Worm (Caenorhabditis elegans): ENCODE measurements around the gene srlf-18.

srlf-18 gene

ce11 chrIV:11105724-11106123 lies 4.4 kb upstream of the srlf-18 start, which contains the start of gene srlf-24:
TSS of gene srlf-24 (minus strand) at chrIV:11105824.
- TF ChIP-seq dsc-1 (tag; optimal IDR thresholded peaks at IDR 0.05) (no peak), fkh-4 (tag; optimal IDR thresholded peaks at IDR 0.05; ENCODE audit: borderline replicate concordance) (no peak), lin-39 (tag; optimal IDR thresholded peaks at IDR 0.05) (no peak), efl-1 (optimal IDR thresholded peaks at IDR 0.05) (no peak), efl-1 (GFP tag; optimal IDR thresholded peaks at IDR 0.05 in 1 of 2) (peak in 1 of 2 experiments; percentile 51), nhr-77 (tag; optimal IDR thresholded peaks at IDR 0.05) (no peak), tlp-1 (tag; optimal IDR thresholded peaks at IDR 0.05) (no peak)

- TF ChIP-seq pqm-1 (tag; optimal IDR thresholded peaks at IDR 0.05) = no peak
- TF ChIP-seq nhr-85 (tag) = peak; percentile 61
These were observed 2.2 kb upstream of the srlf-18 start for ce11 chrIV:11103501-11103900.

ce11 chrIV:11102608-11103007 lies 1.3 kb upstream of the srlf-18 start, which contains the start of gene srlf-17:
TSS of gene srlf-17 (minus strand) at chrIV:11102708.
- TF ChIP-seq nhr-237 (tag; optimal IDR thresholded peaks at IDR 0.05) = no peak
- TF ChIP-seq nhr-76 (tag; optimal IDR thresholded peaks at IDR 0.05) = no peak
- no peak for TF ChIP-seq tbx-2 (tag; optimal IDR thresholded peaks at IDR 0.05)
- TF ChIP-seq nhr-11 (tag; optimal IDR thresholded peaks at IDR 0.05) = no peak
- TF ChIP-seq ceh-8 (GFP tag; optimal IDR thresholded peaks at IDR 0.05) = no peak
- TF ChIP-seq lin-13 (GFP tag; optimal IDR thresholded peaks at IDR 0.05) = no peak
- no peak for TF ChIP-seq nhr-90 (tag; optimal IDR thresholded peaks at IDR 0.05; ENCODE audit: poor library complexity)
- no peak for TF ChIP-seq pag-3 (tag; optimal IDR thresholded peaks at IDR 0.05; ENCODE audit: borderline replicate concordance, insufficient read depth)
- TF ChIP-seq sox-4 (tag; optimal IDR thresholded peaks at IDR 0.05) = no peak
- TF ChIP-seq lsy-2 (tag; optimal IDR thresholded peaks at IDR 0.05) = no peak

ce11 chrIV:11100271-11100670 lies 1.0 kb downstream of the srlf-18 start, which contains the start of gene str-3:
TSS of gene str-3 (minus strand) at chrIV:11100371.
- no peak for TF ChIP-seq fkh-8 (tag; optimal IDR thresholded peaks at IDR 0.05)
- TF ChIP-seq unc-30 (tag; optimal IDR thresholded peaks at IDR 0.05) = no peak
- TF ChIP-seq efl-1 (optimal IDR thresholded peaks at IDR 0.05) = no peak
- TF ChIP-seq efl-1 (GFP tag; optimal IDR thresholded peaks at IDR 0.05 in 1 of 2) = no peak
- TF ChIP-seq alr-1 (tag; optimal IDR thresholded peaks at IDR 0.05; ENCODE audit: borderline replicate concordance) = no peak

ce11 chrIV:11097795-11098194 lies 3.5 kb downstream of the srlf-18 start, which contains the start of gene M7.12:
TSS of gene M7.12 (minus strand) at chrIV:11097982.
- TF ChIP-seq tlp-1 (tag; optimal IDR thresholded peaks at IDR 0.05) (no peak), lin-39 (tag; optimal IDR thresholded peaks at IDR 0.05) (no peak), lin-13 (GFP tag; optimal IDR thresholded peaks at IDR 0.05) (no peak), ceh-90 (tag; optimal IDR thresholded peaks at IDR 0.05) (no peak), lsy-2 (tag; optimal IDR thresholded peaks at IDR 0.05) (peak in 1 of 2 experiments; percentile 12), nhr-237 (tag; optimal IDR thresholded peaks at IDR 0.05) (no peak), lin-35 (GFP tag; optimal IDR thresholded peaks at IDR 0.05) (no peak), ceh-88 (GFP tag; IDR thresholded peaks at IDR 0.05) (no peak), lir-3 (tag; optimal IDR thresholded peaks at IDR 0.05; ENCODE audit: poor library complexity) (no peak), fkh-4 (tag; optimal IDR thresholded peaks at IDR 0.05; ENCODE audit: borderline replicate concordance) (no peak), nhr-20 (tag; optimal IDR thresholded peaks at IDR 0.05) (peak; percentile 47), Y116A8C.19 (tag; optimal IDR thresholded peaks at IDR 0.05; ENCODE audit: borderline replicate concordance) (no peak), pqm-1 (tag; optimal IDR thresholded peaks at IDR 0.05) (no peak), nhr-71 (tag; optimal IDR thresholded peaks at IDR 0.05) (peak; percentile 69), nhr-47 (tag; optimal IDR thresholded peaks at IDR 0.05) (peak; percentile 34), xbp-1 (tag; optimal IDR thresholded peaks at IDR 0.05) (peak; percentile 1), efl-1 (optimal IDR thresholded peaks at IDR 0.05) (no peak), efl-1 (GFP tag; optimal IDR thresholded peaks at IDR 0.05 in 1 of 2) (no peak), unc-86 (tag; optimal IDR thresholded peaks at IDR 0.05) (no peak), rnt-1 (tag; optimal IDR thresholded peaks at IDR 0.05) (peak; percentile 41), ceh-82 (tag; optimal IDR thresholded peaks at IDR 0.05) (peak in 1 of 3 experiments; percentile 7), mep-1 (tag; optimal IDR thresholded peaks at IDR 0.05) (peak; percentile 10), hlh-4 (tag; optimal IDR thresholded peaks at IDR 0.05) (no peak), nhr-85 (tag) (no peak), fkh-10 (GFP tag; optimal IDR thresholded peaks at IDR 0.05) (no peak), swsn-7 (tag; optimal IDR thresholded peaks at IDR 0.05) (peak; percentile 20), tbx-2 (tag; optimal IDR thresholded peaks at IDR 0.05) (no peak), C04F5.9 (tag; optimal IDR thresholded peaks at IDR 0.05) (no peak), zip-4 (GFP tag; optimal IDR thresholded peaks at IDR 0.05) (no peak), vab-15 (tag; optimal IDR thresholded peaks at IDR 0.05) (no peak), blmp-1 (tag; optimal IDR thresholded peaks at IDR 0.05) (no peak), dsc-1 (tag; optimal IDR thresholded peaks at IDR 0.05) (peak; percentile 54), snu-23 (GFP tag; optimal IDR thresholded peaks at IDR 0.05) (peak; percentile 37), nhr-28 (tag; optimal IDR thresholded peaks at IDR 0.05) (no peak)

All from whole organism, L1 larva.